2 worm cellular contexts compared by ENCODE assay signal in the genomic region with DNA sequence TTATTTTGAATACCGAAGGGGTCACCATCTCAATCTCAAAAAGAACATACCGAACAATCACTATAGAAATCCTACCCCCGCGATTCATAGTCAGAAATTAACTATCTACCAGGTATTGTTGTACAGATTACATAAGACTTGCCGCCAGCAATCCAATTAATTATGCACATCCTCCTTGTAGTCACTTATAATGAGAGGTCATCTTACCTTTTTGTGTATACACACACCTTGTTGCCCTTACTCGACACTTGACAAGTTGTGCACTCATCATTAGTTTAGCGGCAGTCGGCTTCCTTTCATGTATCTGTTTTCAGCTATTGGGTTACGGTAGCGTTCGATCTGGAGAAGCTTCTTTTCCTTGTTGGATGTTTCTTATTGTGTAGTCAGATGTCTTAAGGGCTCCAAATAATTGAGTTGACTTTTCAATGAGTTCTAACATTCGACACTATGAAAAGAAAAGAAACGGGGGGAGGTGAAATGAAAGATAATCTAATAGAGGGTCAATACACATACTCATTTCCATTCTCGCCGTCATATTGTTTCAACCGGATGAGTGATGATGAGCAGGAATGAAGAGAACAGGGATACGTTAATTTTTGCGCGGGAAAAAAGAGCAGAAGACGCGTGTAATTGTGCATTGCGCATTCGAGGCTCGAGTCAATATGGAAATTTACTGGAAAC.
A peak's percentile ranks its signal among the peaks of the same experiment; 100 is the strongest.
TF ChIP-seq lines count a peak whose summit lies in the region.

No protein-coding gene starts in this region.

TF ChIP-seq in whole organism, late embryonic, 69 proteins besides CTCF, POLR2A, EP300 and RAD21:
- TF ChIP-seq unc-42 (tag; optimal IDR thresholded peaks at IDR 0.05; lab: Kevin White, UChicago) = peak; percentile 76
- TF ChIP-seq ceh-2 (tag; optimal IDR thresholded peaks at IDR 0.05; lab: Kevin White, UChicago) = no peak

TF ChIP-seq in whole organism, mixed stage, embryonic, 35 proteins besides CTCF, POLR2A, EP300 and RAD21:
- TF ChIP-seq lin-13 (tag; optimal IDR thresholded peaks at IDR 0.05; lab: Kevin White, UChicago) (no peak), nhr-2 (tag; optimal IDR thresholded peaks at IDR 0.05; lab: Kevin White, UChicago) (peak; percentile 96), tbx-8 (GFP tag; optimal IDR thresholded peaks at IDR 0.05; lab: Kevin White, UChicago) (no peak), ces-1 (GFP tag; optimal IDR thresholded peaks at IDR 0.05; lab: Kevin White, UChicago) (peak; percentile 91), nhr-237 (tag; optimal IDR thresholded peaks at IDR 0.05; lab: Kevin White, UChicago) (no peak), blmp-1 (tag; optimal IDR thresholded peaks at IDR 0.05; lab: Kevin White, UChicago) (no peak)
